Worm (Caenorhabditis elegans) whole organism, L3 larva: ENCODE results near the gene glct-6.

Experiments used
- ama-1 ChIP-seq: fragments of 150-350 bp; optimal IDR thresholded peaks from 2 replicates; lab custom pipeline; 2018
- elt-3 ChIP-seq, 3 experiments: fragments of 150-350 bp in 1 of 3; sonication (generic microtip) in 2 of 3; optimal IDR thresholded peaks; 2 replicates in 2 of 3; 4 replicates in 1 of 3; lab custom pipeline; 2014 to 2017; ENCODE audit warnings: missing biosample characterization in 3 of 3, missing genetic modification characterization in 3 of 3
- fos-1 ChIP-seq: fragments of 150-350 bp; optimal IDR thresholded peaks from 2 replicates; lab custom pipeline; 2014; ENCODE audit warnings: missing biosample characterization, missing genetic modification characterization
- jun-1 ChIP-seq: fragments of 150-350 bp; optimal IDR thresholded peaks from 2 replicates; lab custom pipeline; 2014; ENCODE audit warnings: missing biosample characterization, missing genetic modification reagents, missing genetic modification characterization
- nhr-67 ChIP-seq: fragments of 150-350 bp; optimal IDR thresholded peaks from 2 replicates; lab custom pipeline; 2014; ENCODE audit warnings: missing biosample characterization, missing genetic modification characterization
- nhr-76 ChIP-seq: fragments of 150-350 bp; sonication (generic microtip); optimal IDR thresholded peaks from 5 replicates; lab custom pipeline; 2014; ENCODE audit warnings: missing biosample characterization, missing genetic modification characterization
- nhr-77 ChIP-seq: fragments of 150-350 bp; optimal IDR thresholded peaks from 2 replicates; lab custom pipeline; 2014; ENCODE audit warnings: missing biosample characterization, missing genetic modification characterization
- pqm-1 ChIP-seq: fragments of 150-350 bp; optimal IDR thresholded peaks from 2 replicates; lab custom pipeline; 2017; ENCODE audit warnings: missing biosample characterization, missing genetic modification characterization, inconsistent platforms
- snpc-4 ChIP-seq: fragments of 150-350 bp; optimal IDR thresholded peaks from 2 replicates; lab custom pipeline; 2014; ENCODE audit warnings: missing biosample characterization, missing genetic modification characterization
- unc-62 ChIP-seq: fragments of 150-350 bp; sonication (generic microtip); optimal IDR thresholded peaks from 4 replicates; lab custom pipeline; 2014; ENCODE audit warnings: missing biosample characterization, missing genetic modification reagents, missing genetic modification characterization
- ztf-4 ChIP-seq: fragments of 150-350 bp; optimal IDR thresholded peaks from 2 replicates; lab custom pipeline; 2014; ENCODE audit warnings: missing biosample characterization, missing genetic modification characterization

DNA sequence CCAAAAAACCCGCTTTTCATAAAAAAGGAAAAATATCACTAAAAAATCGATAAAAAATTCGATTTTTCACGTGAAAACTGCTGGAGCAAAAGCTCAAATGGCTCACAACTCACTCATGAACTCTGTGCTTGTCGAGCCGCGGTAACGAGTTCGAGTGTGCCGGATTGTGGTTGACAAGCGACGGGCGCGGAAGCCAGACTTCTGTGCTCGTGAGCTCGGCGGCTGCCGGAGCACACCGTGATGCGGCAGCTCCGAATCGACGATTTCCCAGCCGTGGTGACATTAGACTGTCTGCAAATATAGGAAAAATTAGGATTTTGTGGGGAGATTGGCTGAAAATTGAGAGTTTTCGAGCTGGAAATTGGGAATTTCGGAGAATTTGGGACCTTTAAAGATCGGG lies 28.8 kb downstream of the glct-6 start:
- TF ChIP-seq nhr-76 (tag; lab: Kevin White, UChicago), result no peak
- no peak for TF ChIP-seq snpc-4
- TF ChIP-seq nhr-67 (tag; lab: Kevin White, UChicago), result no peak
- no peak for TF ChIP-seq elt-3 (tag; optimal IDR thresholded peaks at IDR 0.05; lab: Kevin White, UChicago)
- TF ChIP-seq fos-1 (tag; lab: Kevin White, UChicago), result no peak
- no peak for TF ChIP-seq pqm-1 (tag; lab: Kevin White, UChicago)
- TF ChIP-seq unc-62 (GFP tag; lab: Kevin White, UChicago), result no peak
- TF ChIP-seq ztf-4 (tag; lab: Kevin White, UChicago), result no peak
- TF ChIP-seq jun-1 (tag; lab: Kevin White, UChicago), result no peak
- no peak for TF ChIP-seq ama-1 (lab: Kevin White, UChicago)
- TF ChIP-seq nhr-77 (tag; lab: Kevin White, UChicago), result no peak
